Worm (Caenorhabditis elegans) whole organism, young adult: ENCODE results near the gene F21G4.1.

ENCODE experiments used
- B0035.1 ChIP-seq: sonication (generic microtip); optimal IDR thresholded peaks from 2 replicates; lab custom pipeline; 2016; ENCODE audit warnings: missing genetic modification characterization, mild to moderate bottlenecking, missing compliant biosample characterization, missing genotype, missing genetic modification reagents
- B0261.1 ChIP-seq: sonication (generic microtip); optimal IDR thresholded peaks from 2 replicates; lab custom pipeline; 2016; ENCODE audit warnings: mild to moderate bottlenecking, missing genetic modification characterization, moderate library complexity, missing compliant biosample characterization
- C06A6.2 ChIP-seq: fragments of 200-800 bp; sonication (Bioruptor generic); conservative IDR thresholded peaks from 2 replicates; pipeline ENCODE4 v1.3.6; 2022; ENCODE audit warnings: missing genetic modification characterization, missing compliant biosample characterization
- D2030.7 ChIP-seq: fragments of 200-800 bp; sonication (Bioruptor generic); IDR thresholded peaks from 2 replicates; pipeline ENCODE4 v1.3.6; 2022; ENCODE audit warnings: missing genetic modification reagents, missing genetic modification characterization, missing compliant biosample characterization
- F10E7.11 ChIP-seq: sonication (generic microtip); optimal IDR thresholded peaks from 2 replicates; lab custom pipeline; 2017; ENCODE audit warnings: mild to moderate bottlenecking, missing genetic modification characterization, moderate library complexity, missing compliant biosample characterization
- F22D6.2 ChIP-seq: sonication (generic microtip); optimal IDR thresholded peaks from 2 replicates; lab custom pipeline; 2016; ENCODE audit warnings: mild to moderate bottlenecking, missing genetic modification characterization, missing compliant biosample characterization
- F23B12.7 ChIP-seq: sonication (generic microtip); optimal IDR thresholded peaks from 2 replicates; lab custom pipeline; 2017; ENCODE audit warnings: missing genetic modification characterization, mild to moderate bottlenecking, missing compliant biosample characterization, antibody characterized with exemption, moderate library complexity; ENCODE audit not compliant: insufficient read depth
- F33H1.4 ChIP-seq: fragments of 200-800 bp; sonication (Bioruptor generic); IDR thresholded peaks from 2 replicates; pipeline ENCODE4 v1.3.6; 2022; ENCODE audit warnings: missing genetic modification reagents, missing genetic modification characterization, missing compliant biosample characterization
- F57C9.4 ChIP-seq: sonication (generic microtip); optimal IDR thresholded peaks from 2 replicates; lab custom pipeline; 2017; ENCODE audit warnings: mild to moderate bottlenecking, missing genetic modification characterization, missing compliant biosample characterization
- K11D2.4 ChIP-seq: fragments of 200-800 bp; sonication (Bioruptor generic); IDR thresholded peaks from 2 replicates; pipeline ENCODE4 v1.3.6; 2022; ENCODE audit warnings: missing genetic modification reagents, missing genetic modification characterization, missing compliant biosample characterization
- Y53F4B.3 ChIP-seq: fragments of 200-800 bp; sonication (Bioruptor generic); IDR thresholded peaks from 2 replicates; pipeline ENCODE4 v1.3.6; 2022; ENCODE audit warnings: missing genetic modification reagents, missing genetic modification characterization, missing compliant biosample characterization
- Y56A3A.18 ChIP-seq: fragments of 200-800 bp; sonication (Bioruptor generic); IDR thresholded peaks from 2 replicates; pipeline ENCODE4 v1.3.6; 2022; ENCODE audit warnings: missing genetic modification reagents, missing genetic modification characterization, missing compliant biosample characterization
- Y95B8A.8 ChIP-seq: fragments of 200-800 bp; sonication (Bioruptor generic); IDR thresholded peaks from 2 replicates; pipeline ENCODE4 v1.3.6; 2022; ENCODE audit warnings: missing genetic modification reagents, missing genetic modification characterization, missing compliant biosample characterization
- ZK185.1 ChIP-seq: sonication (generic microtip); optimal IDR thresholded peaks from 2 replicates; lab custom pipeline; 2016; ENCODE audit warnings: mild to moderate bottlenecking, missing genetic modification characterization, missing compliant biosample characterization; ENCODE audit not compliant: poor library complexity, severe bottlenecking
- akir-1 ChIP-seq: fragments of 200-800 bp; sonication (Bioruptor generic); optimal IDR thresholded peaks from 2 replicates; lab custom pipeline; 2018; ENCODE audit warnings: mild to moderate bottlenecking, missing genetic modification characterization, moderate library complexity, missing compliant biosample characterization
- aptf-2 ChIP-seq: fragments of 200-800 bp; sonication (Bioruptor generic); conservative IDR thresholded peaks from 2 replicates; pipeline ENCODE4 v1.3.6; 2022; ENCODE audit warnings: missing genetic modification reagents, missing genetic modification characterization, missing compliant biosample characterization
- attf-3 ChIP-seq: fragments of 200-800 bp; sonication (Bioruptor generic); conservative IDR thresholded peaks from 2 replicates; pipeline ENCODE4 v1.3.6; 2022; ENCODE audit warnings: missing genetic modification reagents, missing genetic modification characterization, missing compliant biosample characterization
- attf-6 ChIP-seq: fragments of 200-800 bp; sonication (Bioruptor generic); IDR thresholded peaks from 2 replicates; pipeline ENCODE4 v1.3.6; 2022; ENCODE audit warnings: missing genetic modification reagents, missing genetic modification characterization, missing compliant biosample characterization
- bed-1 ChIP-seq: fragments of 200-800 bp; sonication (Bioruptor generic); IDR thresholded peaks from 2 replicates; pipeline ENCODE4 v1.3.6; 2022; ENCODE audit warnings: missing genetic modification reagents, missing genetic modification characterization, missing compliant biosample characterization
- bed-2 ChIP-seq: fragments of 200-800 bp; sonication (Bioruptor generic); IDR thresholded peaks from 2 replicates; pipeline ENCODE4 v1.3.6; 2022; ENCODE audit warnings: missing genetic modification reagents, missing genetic modification characterization, missing compliant biosample characterization
- cebp-2 ChIP-seq: fragments of 200-800 bp; sonication (Bioruptor generic); IDR thresholded peaks from 2 replicates; pipeline ENCODE4 v1.3.6; 2022; ENCODE audit warnings: missing genetic modification characterization, missing compliant biosample characterization
- ceh-40 ChIP-seq: fragments of 200-800 bp; sonication (Bioruptor generic); IDR thresholded peaks from 2 replicates; pipeline ENCODE4 v1.3.6; 2022; ENCODE audit warnings: missing genetic modification characterization, missing compliant biosample characterization
- die-1 ChIP-seq: sonication (generic microtip); optimal IDR thresholded peaks from 2 replicates; lab custom pipeline; 2016; ENCODE audit warnings: missing genotype, mild to moderate bottlenecking, missing genetic modification characterization, missing compliant biosample characterization
- dpff-1 ChIP-seq: sonication (generic microtip); optimal IDR thresholded peaks from 2 replicates; lab custom pipeline; 2017; ENCODE audit warnings: mild to moderate bottlenecking, missing genetic modification characterization, missing compliant biosample characterization
- dpl-1 ChIP-seq: fragments of 150-350 bp; optimal IDR thresholded peaks from 2 replicates; lab custom pipeline; 2014; ENCODE audit warnings: missing biosample characterization, missing genetic modification reagents, missing genetic modification characterization
- efl-1 ChIP-seq: fragments of 150-350 bp; optimal IDR thresholded peaks from 2 replicates; lab custom pipeline; 2014; ENCODE audit warnings: missing biosample characterization, missing genetic modification reagents, missing genetic modification characterization
- hmg-1.2 ChIP-seq: fragments of 200-800 bp; sonication (Bioruptor generic); IDR thresholded peaks from 2 replicates; pipeline ENCODE4 v1.3.6; 2022; ENCODE audit warnings: missing genetic modification reagents, missing genetic modification characterization, missing compliant biosample characterization
- hmg-20 ChIP-seq: fragments of 200-800 bp; sonication (Bioruptor generic); IDR thresholded peaks from 2 replicates; pipeline ENCODE4 v1.3.6; 2022; ENCODE audit warnings: missing genetic modification reagents, missing genetic modification characterization, missing compliant biosample characterization
- lag-1 ChIP-seq: fragments of 200-800 bp; sonication (Bioruptor generic); IDR thresholded peaks from 2 replicates; pipeline ENCODE4 v1.3.6; 2022; ENCODE audit warnings: missing genetic modification reagents, missing genetic modification characterization, missing compliant biosample characterization
- lin-35 ChIP-seq, 3 experiments: fragments of 150-350 bp in 2 of 3; sonication (generic microtip) in 1 of 3; optimal IDR thresholded peaks; 2 replicates each; lab custom pipeline; 2014 to 2018; ENCODE audit warnings: missing biosample characterization in 3 of 3, missing genetic modification characterization in 3 of 3, missing genetic modification reagents in 3 of 3
- lin-54 ChIP-seq: fragments of 200-800 bp; sonication (Bioruptor generic); optimal IDR thresholded peaks from 2 replicates; lab custom pipeline; 2018; ENCODE audit warnings: mild to moderate bottlenecking, missing genetic modification characterization, missing compliant biosample characterization
- lsl-1 ChIP-seq: fragments of 200-800 bp; sonication (Bioruptor generic); optimal IDR thresholded peaks from 2 replicates; lab custom pipeline; 2018; ENCODE audit warnings: mild to moderate bottlenecking, missing genetic modification characterization, moderate library complexity, missing compliant biosample characterization
- madf-6 ChIP-seq: fragments of 200-800 bp; sonication (Bioruptor generic); IDR thresholded peaks from 2 replicates; pipeline ENCODE4 v1.3.6; 2022; ENCODE audit warnings: missing genetic modification reagents, missing genetic modification characterization, missing compliant biosample characterization
- madf-8 ChIP-seq: fragments of 200-800 bp; sonication (Bioruptor generic); conservative IDR thresholded peaks from 2 replicates; pipeline ENCODE4 v1.3.6; 2022; ENCODE audit warnings: missing genetic modification reagents, missing genetic modification characterization, missing compliant biosample characterization
- mel-28 ChIP-seq: sonication (generic microtip); optimal IDR thresholded peaks from 2 replicates; lab custom pipeline; 2016; ENCODE audit warnings: borderline replicate concordance, mild to moderate bottlenecking, missing genetic modification characterization, missing compliant biosample characterization
- mes-4 ChIP-seq: sonication (generic microtip); optimal IDR thresholded peaks from 2 replicates; lab custom pipeline; 2016; ENCODE audit warnings: missing genotype, missing genetic modification characterization, missing compliant biosample characterization
- mxl-1 ChIP-seq: sonication (generic microtip); optimal IDR thresholded peaks from 2 replicates; lab custom pipeline; 2016; ENCODE audit warnings: missing genetic modification characterization, missing compliant biosample characterization
- nfyb-1 ChIP-seq: fragments of 200-800 bp; sonication (Bioruptor generic); IDR thresholded peaks from 2 replicates; pipeline ENCODE4 v1.3.6; 2022; ENCODE audit warnings: missing genetic modification reagents, missing genetic modification characterization, missing compliant biosample characterization
- nhr-27 ChIP-seq: fragments of 200-800 bp; sonication (Bioruptor generic); optimal IDR thresholded peaks from 2 replicates; lab custom pipeline; 2018; ENCODE audit warnings: mild to moderate bottlenecking, missing genetic modification characterization, moderate library complexity, missing compliant biosample characterization
- nhr-80 ChIP-seq: sonication (generic microtip); optimal IDR thresholded peaks from 2 replicates; lab custom pipeline; 2016; ENCODE audit warnings: missing genetic modification characterization, missing compliant biosample characterization
- rec-8 ChIP-seq, 2 experiments: sonication (generic microtip); optimal IDR thresholded peaks; 2 replicates each; lab custom pipeline; 2016; ENCODE audit warnings: mild to moderate bottlenecking in 2 of 2, missing genetic modification characterization in 2 of 2, missing genetic modification reagents in 2 of 2, missing genotype in 2 of 2, missing biosample characterization in 1 of 2, missing compliant biosample characterization in 1 of 2, moderate library complexity in 1 of 2
- rpc-1 ChIP-seq, 2 experiments: fragments of 150-350 bp in 1 of 2; sonication (generic microtip) in 1 of 2; optimal IDR thresholded peaks; 2 replicates each; lab custom pipeline; 2014 to 2018; ENCODE audit warnings: missing biosample characterization in 1 of 2, missing genetic modification characterization in 1 of 2, missing genetic modification reagents in 1 of 2, missing genotype in 1 of 2
- snpc-4 ChIP-seq, 5 experiments: fragments of 150-350 bp in 1 of 5; sonication (generic microtip) in 4 of 5; optimal IDR thresholded peaks; 2 replicates each; lab custom pipeline; 2014 to 2018; ENCODE audit warnings: missing genetic modification characterization in 5 of 5, missing biosample characterization in 3 of 5, antibody characterized with exemption in 2 of 5, mild to moderate bottlenecking in 2 of 5, missing compliant biosample characterization in 2 of 5, missing genotype in 2 of 5, moderate library complexity in 2 of 5, missing genetic modification reagents in 1 of 5
- unc-62 ChIP-seq: fragments of 150-350 bp; optimal IDR thresholded peaks from 2 replicates; lab custom pipeline; 2014; ENCODE audit warnings: missing biosample characterization, missing genetic modification reagents, missing genetic modification characterization
- xnd-1 ChIP-seq: sonication (generic microtip); optimal IDR thresholded peaks from 2 replicates; lab custom pipeline; 2016; ENCODE audit warnings: missing genotype, missing genetic modification reagents, missing genetic modification characterization, missing compliant biosample characterization
- zim-3 ChIP-seq: sonication (generic microtip); optimal IDR thresholded peaks from 2 replicates; lab custom pipeline; 2017; ENCODE audit warnings: mild to moderate bottlenecking, missing genetic modification characterization, moderate library complexity, missing compliant biosample characterization
- ztf-26 ChIP-seq: sonication (generic microtip); optimal IDR thresholded peaks from 2 replicates; lab custom pipeline; 2017; ENCODE audit warnings: missing genetic modification characterization, missing compliant biosample characterization
- ztf-3 ChIP-seq: fragments of 200-800 bp; sonication (Bioruptor generic); optimal IDR thresholded peaks from 2 replicates; lab custom pipeline; 2018; ENCODE audit warnings: mild to moderate bottlenecking, missing genetic modification characterization, missing compliant biosample characterization

The F21G4.1 gene

DNA sequence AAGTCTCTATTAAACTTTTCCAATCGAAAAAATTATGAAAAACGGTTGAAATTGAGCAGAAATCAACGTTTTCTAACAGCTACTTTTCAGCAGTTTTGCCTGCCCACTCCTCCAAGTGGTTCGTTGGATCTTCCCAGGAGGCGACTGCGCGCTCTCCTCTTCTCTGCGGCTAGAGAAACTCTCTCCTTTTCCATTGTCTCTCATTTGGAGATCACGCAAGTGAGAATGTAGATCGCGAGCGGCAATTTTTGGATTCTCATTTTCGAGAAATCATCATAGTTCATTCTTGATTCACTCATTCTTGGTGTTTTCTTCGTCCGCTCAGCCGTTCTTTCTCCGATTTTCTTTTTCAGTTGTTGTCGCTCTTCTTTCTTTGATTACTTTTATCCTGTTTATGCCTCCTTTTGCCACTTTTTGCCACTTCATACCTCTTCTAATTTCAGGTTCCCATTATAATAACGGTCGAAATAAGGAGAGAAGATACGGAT is 8.2 kb downstream of the F21G4.1 start, which contains the start of gene mrp-4:
Gene mrp-4 (plus strand): TSS at position 438 of the 488 bp plus-strand sequence.
- no peak for TF ChIP-seq attf-6
- no peak for TF ChIP-seq attf-3
- no peak for TF ChIP-seq F33H1.4 (GFP tag; lab: Robert Waterston, UW)
- no peak for TF ChIP-seq lsl-1 (GFP tag; lab: Kevin White, UChicago)
- TF ChIP-seq rec-8 (tag; optimal IDR thresholded peaks at IDR 0.05; lab: Kevin White, UChicago) = no peak
- TF ChIP-seq F57C9.4 (tag; lab: Kevin White, UChicago) = no peak
- peak; percentile 77 for TF ChIP-seq madf-6 (GFP tag; lab: Robert Waterston, UW)
- peak; percentile 19 for TF ChIP-seq xnd-1 (tag; lab: Kevin White, UChicago)
- TF ChIP-seq aptf-2 = peak; percentile 100
- TF ChIP-seq unc-62 (GFP tag; lab: Kevin White, UChicago) = no peak
- no peak for TF ChIP-seq mel-28 (tag; lab: Kevin White, UChicago)
- TF ChIP-seq zim-3 (tag; lab: Kevin White, UChicago) = no peak
- TF ChIP-seq ztf-3 = no peak
- TF ChIP-seq ZK185.1 (tag; lab: Kevin White, UChicago) = no peak
- no peak for TF ChIP-seq nhr-27 (tag; lab: Kevin White, UChicago)
- TF ChIP-seq lin-35 (GFP tag; optimal IDR thresholded peaks at IDR 0.05; lab: Kevin White, UChicago) = no peak
- peak; percentile 82 for TF ChIP-seq hmg-1.2 (GFP tag; lab: Robert Waterston, UW)
- TF ChIP-seq mxl-1 (tag; lab: Kevin White, UChicago) = no peak
- TF ChIP-seq B0261.1 (tag; lab: Kevin White, UChicago) = no peak
- TF ChIP-seq madf-8 (GFP tag; lab: Robert Waterston, UW) = peak; percentile 41
- no peak for TF ChIP-seq rpc-1 (optimal IDR thresholded peaks at IDR 0.05; lab: Kevin White, UChicago)
- no peak for TF ChIP-seq rpc-1 (tag; optimal IDR thresholded peaks at IDR 0.05; lab: Kevin White, UChicago)
- TF ChIP-seq D2030.7 (GFP tag; lab: Robert Waterston, UW) = peak; percentile 60
- TF ChIP-seq ztf-26 (tag; lab: Kevin White, UChicago) = no peak
- no peak for TF ChIP-seq hmg-20 (GFP tag; lab: Robert Waterston, UW)
- TF ChIP-seq mes-4 (tag; lab: Kevin White, UChicago) = no peak
- no peak for TF ChIP-seq Y56A3A.18 (GFP tag; lab: Robert Waterston, UW)
- no peak for TF ChIP-seq bed-1 (GFP tag; lab: Robert Waterston, UW)
- TF ChIP-seq lin-54 = no peak
- no peak for TF ChIP-seq nfyb-1 (GFP tag; lab: Robert Waterston, UW)
- TF ChIP-seq snpc-4 (GFP tag; optimal IDR thresholded peaks at IDR 0.05; lab: Kevin White, UChicago) = no peak
- no peak for TF ChIP-seq snpc-4 (tag; optimal IDR thresholded peaks at IDR 0.05; lab: Kevin White, UChicago)
- TF ChIP-seq F22D6.2 (tag; lab: Kevin White, UChicago) = no peak
- peak; percentile 36 for TF ChIP-seq dpl-1 (GFP tag; lab: Kevin White, UChicago)
- no peak for TF ChIP-seq C06A6.2
- TF ChIP-seq ceh-40 (GFP tag; lab: Robert Waterston, UW) = no peak
- TF ChIP-seq lag-1 (GFP tag; lab: Robert Waterston, UW) = no peak
- peak; percentile 90 for TF ChIP-seq efl-1 (GFP tag; lab: Kevin White, UChicago)
- no peak for TF ChIP-seq die-1 (tag; lab: Kevin White, UChicago)
- TF ChIP-seq cebp-2 = no peak
- no peak for TF ChIP-seq dpff-1 (tag; lab: Kevin White, UChicago)
- no peak for TF ChIP-seq bed-2 (GFP tag; lab: Robert Waterston, UW)
- TF ChIP-seq F10E7.11 (tag; lab: Kevin White, UChicago) = no peak
- TF ChIP-seq Y53F4B.3 (GFP tag; lab: Robert Waterston, UW) = no peak
- no peak for TF ChIP-seq K11D2.4 (GFP tag; lab: Robert Waterston, UW)
- TF ChIP-seq F23B12.7 (tag; lab: Kevin White, UChicago) = no peak
- no peak for TF ChIP-seq nhr-80 (tag; lab: Kevin White, UChicago)
- 0 out of 2 replicates have a peak, but pooled peaks have one; percentile 10 for TF ChIP-seq Y95B8A.8 (GFP tag; lab: Robert Waterston, UW)
- no peak for TF ChIP-seq akir-1
- no peak for TF ChIP-seq B0035.1 (tag; lab: Kevin White, UChicago)
